Fruit fly (Drosophila melanogaster): Measurements from ENCODE around the gene CG44140.
"Not testable (repeated sequence)": the region's sequence is repeated elsewhere in the genome, so short reads cannot be mapped to it uniquely, and the experiment has no call there.

Gene CG44140

DNA sequence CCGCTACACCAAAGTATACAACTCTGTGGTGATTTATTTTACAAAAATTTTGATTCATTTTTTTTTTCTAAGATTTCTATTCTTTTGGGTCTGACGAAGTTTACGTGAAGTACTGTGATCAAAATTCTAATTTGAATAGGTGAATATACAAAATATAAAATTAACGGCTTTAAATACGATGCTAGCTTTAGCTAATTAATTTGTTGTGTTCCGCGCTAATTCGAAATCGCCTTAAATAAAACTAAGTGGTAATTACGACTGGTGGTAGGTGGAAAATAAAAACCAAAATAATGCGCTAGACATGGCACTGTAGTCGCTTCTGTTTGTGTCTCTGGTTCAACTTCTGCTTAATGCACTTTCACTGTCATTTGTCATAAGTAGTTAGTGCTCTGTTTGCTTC lies 16.7 kb upstream of the CG44140 start, which contains the start of gene CG43924:
TSS of gene CG43924 (minus strand) at position 101 of the 400 bp plus-strand sequence.
- not testable (repeated sequence) for TF ChIP-seq woc, sv, Sp1 (GFP tag; optimal IDR thresholded peaks at IDR 0.05)

DNA sequence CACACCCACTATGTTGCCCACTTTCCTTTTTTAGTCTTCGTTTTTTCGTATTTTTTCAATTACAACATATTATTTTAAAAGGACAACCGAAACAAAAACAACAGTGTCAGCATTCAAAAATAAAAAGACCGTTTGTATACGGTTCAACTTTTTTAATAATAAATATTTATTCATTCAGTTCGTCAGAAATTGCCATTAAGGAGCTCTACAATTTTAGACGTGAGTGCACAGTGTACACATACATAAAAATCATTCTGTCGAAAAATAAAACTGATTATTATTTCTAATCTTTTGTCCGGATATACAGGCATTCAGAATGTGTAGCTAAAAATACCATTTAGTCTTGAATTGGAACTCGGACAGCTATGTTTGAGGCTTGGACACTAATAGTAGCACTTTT lies 10.6 kb upstream of the CG44140 start, which contains the start of gene CG31827:
TSS of gene CG31827 (plus strand) at position 301 of the 400 bp plus-strand sequence.
- not testable (repeated sequence) for TF ChIP-seq CrebA (GFP tag; optimal IDR thresholded peaks at IDR 0.05; ENCODE audit: borderline replicate concordance); psq (GFP tag; optimal IDR thresholded peaks at IDR 0.05); Hr78 (GFP tag; optimal IDR thresholded peaks at IDR 0.05)

DNA sequence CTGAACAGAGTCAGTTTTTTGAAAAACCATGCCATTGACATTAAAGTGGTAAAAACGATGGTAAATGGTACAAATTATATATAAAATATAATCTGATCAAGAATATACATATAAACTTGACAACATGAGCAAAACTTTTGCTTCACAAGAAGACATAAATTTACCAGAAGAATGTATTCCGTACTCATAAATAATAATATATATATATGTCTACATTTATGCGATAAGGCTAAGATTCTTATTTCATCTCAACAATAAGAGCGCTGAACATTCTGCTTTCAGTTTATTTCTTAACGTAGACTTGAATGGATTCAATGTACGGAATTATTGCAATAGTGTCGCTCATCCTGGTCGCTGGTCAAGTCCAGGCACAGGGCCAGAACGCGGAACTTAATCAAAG lies 1.5 kb upstream of the CG44140 start, which contains the start of gene CG31780:
TSS of gene CG31780 (plus strand) at position 301 of the 400 bp plus-strand sequence.
- not testable (repeated sequence) for TF ChIP-seq OdsH, psq, N (GFP tag; optimal IDR thresholded peaks at IDR 0.05)

DNA sequence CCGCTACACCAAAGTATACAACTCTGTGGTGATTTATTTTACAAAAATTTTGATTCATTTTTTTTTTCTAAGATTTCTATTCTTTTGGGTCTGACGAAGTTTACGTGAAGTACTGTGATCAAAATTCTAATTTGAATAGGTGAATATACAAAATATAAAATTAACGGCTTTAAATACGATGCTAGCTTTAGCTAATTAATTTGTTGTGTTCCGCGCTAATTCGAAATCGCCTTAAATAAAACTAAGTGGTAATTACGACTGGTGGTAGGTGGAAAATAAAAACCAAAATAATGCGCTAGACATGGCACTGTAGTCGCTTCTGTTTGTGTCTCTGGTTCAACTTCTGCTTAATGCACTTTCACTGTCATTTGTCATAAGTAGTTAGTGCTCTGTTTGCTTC lies 18.3 kb downstream of the CG44140 start, which contains the start of gene CG43923:
TSS of gene CG43923 (minus strand) at position 101 of the 400 bp plus-strand sequence.
- TF ChIP-seq usp, br, h (GFP tag; optimal IDR thresholded peaks at IDR 0.05): not testable (repeated sequence)

DNA sequence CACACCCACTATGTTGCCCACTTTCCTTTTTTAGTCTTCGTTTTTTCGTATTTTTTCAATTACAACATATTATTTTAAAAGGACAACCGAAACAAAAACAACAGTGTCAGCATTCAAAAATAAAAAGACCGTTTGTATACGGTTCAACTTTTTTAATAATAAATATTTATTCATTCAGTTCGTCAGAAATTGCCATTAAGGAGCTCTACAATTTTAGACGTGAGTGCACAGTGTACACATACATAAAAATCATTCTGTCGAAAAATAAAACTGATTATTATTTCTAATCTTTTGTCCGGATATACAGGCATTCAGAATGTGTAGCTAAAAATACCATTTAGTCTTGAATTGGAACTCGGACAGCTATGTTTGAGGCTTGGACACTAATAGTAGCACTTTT lies 24.4 kb downstream of the CG44140 start, which contains the start of gene CG18478:
TSS of gene CG18478 (plus strand) at position 301 of the 400 bp plus-strand sequence.
- not testable (repeated sequence) for TF ChIP-seq HLH106 (tag; optimal IDR thresholded peaks at IDR 0.05); woc (GFP tag; optimal IDR thresholded peaks at IDR 0.05); usp (GFP tag; optimal IDR thresholded peaks at IDR 0.05)

DNA sequence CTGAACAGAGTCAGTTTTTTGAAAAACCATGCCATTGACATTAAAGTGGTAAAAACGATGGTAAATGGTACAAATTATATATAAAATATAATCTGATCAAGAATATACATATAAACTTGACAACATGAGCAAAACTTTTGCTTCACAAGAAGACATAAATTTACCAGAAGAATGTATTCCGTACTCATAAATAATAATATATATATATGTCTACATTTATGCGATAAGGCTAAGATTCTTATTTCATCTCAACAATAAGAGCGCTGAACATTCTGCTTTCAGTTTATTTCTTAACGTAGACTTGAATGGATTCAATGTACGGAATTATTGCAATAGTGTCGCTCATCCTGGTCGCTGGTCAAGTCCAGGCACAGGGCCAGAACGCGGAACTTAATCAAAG lies 33.5 kb downstream of the CG44140 start, which contains the start of gene CG18477:
TSS of gene CG18477 (plus strand) at position 301 of the 400 bp plus-strand sequence.
- not testable (repeated sequence) for TF ChIP-seq br, Mio, h (GFP tag; optimal IDR thresholded peaks at IDR 0.05)

DNA sequence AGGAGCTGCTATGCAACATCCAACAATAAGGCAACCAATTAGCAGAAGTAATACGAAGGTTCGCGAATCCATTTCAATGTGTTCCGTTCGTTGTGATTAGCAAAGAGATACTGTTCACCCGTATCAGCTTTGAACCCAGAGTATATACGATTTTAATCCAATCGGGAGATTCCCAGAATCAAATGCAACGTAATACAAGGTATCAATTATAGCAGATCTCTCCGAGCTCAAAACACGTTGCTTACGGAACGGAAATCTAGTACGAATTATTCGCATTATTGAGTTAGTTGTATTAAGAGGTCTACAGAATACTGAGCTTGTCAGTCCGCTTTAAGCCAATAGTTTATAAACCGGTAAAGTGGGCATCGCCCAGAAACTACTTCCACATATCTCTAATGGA lies 34.9 kb downstream of the CG44140 start, which contains the start of gene CG44141:
TSS of gene CG44141 (minus strand) at position 101 of the 400 bp plus-strand sequence.
- TF ChIP-seq tai (GFP tag; optimal IDR thresholded peaks at IDR 0.05); ey (GFP tag; optimal IDR thresholded peaks at IDR 0.05); Myc (optimal IDR thresholded peaks at IDR 0.05): not testable (repeated sequence)
